Fruit fly (Drosophila melanogaster): Measurements from ENCODE around the gene Uvrag.

The Uvrag gene

dm6 chr2L:13268040-13268652 is 18.4 kb upstream of the Uvrag start:
- TF ChIP-seq Pif1A (GFP tag; optimal IDR thresholded peaks at IDR 0.05), result peak; percentile 7
- peak; percentile 33 for TF ChIP-seq Pif1B (GFP tag; optimal IDR thresholded peaks at IDR 0.05)
- TF ChIP-seq CG8301 (tag; optimal IDR thresholded peaks at IDR 0.05), result peak; percentile 52
- no peak for TF ChIP-seq Ets98B (GFP tag; IDR thresholded peaks at IDR 0.05)
- TF ChIP-seq CG34367 (tag; optimal IDR thresholded peaks at IDR 0.05), result peak; percentile 12
- TF ChIP-seq CG9948 (tag; optimal IDR thresholded peaks at IDR 0.05), result peak; percentile 65
- TF ChIP-seq CG32121 (GFP tag; IDR thresholded peaks at IDR 0.05), result no peak
- TF ChIP-seq gl (tag; optimal IDR thresholded peaks at IDR 0.05), result no peak
- TF ChIP-seq CG15710 (tag; optimal IDR thresholded peaks at IDR 0.05), result peak; percentile 46
- no peak for TF ChIP-seq Snoo (tag; optimal IDR thresholded peaks at IDR 0.05)
- peak; percentile 58 for TF ChIP-seq CG17806 (tag; optimal IDR thresholded peaks at IDR 0.05)
- peak; percentile 21; the same call in 1 of the 2 replicates for TF ChIP-seq CG12605 (GFP tag; IDR thresholded peaks at IDR 0.05)
- TF ChIP-seq CG14655 (GFP tag; optimal IDR thresholded peaks at IDR 0.05), result peak; percentile 71
- no peak for TF ChIP-seq fd96Ca (GFP tag; IDR thresholded peaks at IDR 0.05)
- TF ChIP-seq rn (GFP tag; IDR thresholded peaks at IDR 0.05), result no peak
- peak; percentile 42; the same call in 1 of the 3 replicates for TF ChIP-seq CG4496 (GFP tag; IDR thresholded peaks at IDR 0.05)
- no peak for TF ChIP-seq CG10348 (GFP tag; IDR thresholded peaks at IDR 0.05)
- TF ChIP-seq EcR (GFP tag; optimal IDR thresholded peaks at IDR 0.05), result peak; percentile 74
- peak; percentile 60 for TF ChIP-seq D1 (tag; optimal IDR thresholded peaks at IDR 0.05)
- no peak for TF ChIP-seq CG13204 (GFP tag; optimal IDR thresholded peaks at IDR 0.05)
- peak; percentile 76 for TF ChIP-seq CG8159 (tag; optimal IDR thresholded peaks at IDR 0.05)

- TF ChIP-seq CG10348 (GFP tag; IDR thresholded peaks at IDR 0.05), result no peak
- no peak for TF ChIP-seq Snoo (tag; optimal IDR thresholded peaks at IDR 0.05)
- TF ChIP-seq CG13204 (GFP tag; optimal IDR thresholded peaks at IDR 0.05), result peak; percentile 65
- TF ChIP-seq CG12605 (GFP tag; IDR thresholded peaks at IDR 0.05), result no peak
Measured at dm6 chr2L:13272541-13272940, 14.0 kb upstream of the Uvrag start.

- TF ChIP-seq CG12605 (GFP tag; IDR thresholded peaks at IDR 0.05) (peak; percentile 90; the same call in 1 of the 2 replicates), Snoo (tag; optimal IDR thresholded peaks at IDR 0.05) (no peak)
Measured at dm6 chr2L:13285791-13286190, 786 bp upstream of the Uvrag start.

- TF ChIP-seq CG32121 (GFP tag; IDR thresholded peaks at IDR 0.05) (no peak), CG17806 (tag; optimal IDR thresholded peaks at IDR 0.05) (no peak), CG34367 (tag; optimal IDR thresholded peaks at IDR 0.05) (no peak), CG9948 (tag; optimal IDR thresholded peaks at IDR 0.05) (no peak), EcR (GFP tag; optimal IDR thresholded peaks at IDR 0.05) (no peak), CG14655 (GFP tag; optimal IDR thresholded peaks at IDR 0.05) (no peak), CG15710 (tag; optimal IDR thresholded peaks at IDR 0.05) (no peak), CG10348 (GFP tag; IDR thresholded peaks at IDR 0.05) (no peak), D1 (tag; optimal IDR thresholded peaks at IDR 0.05) (no peak), Ets98B (GFP tag; IDR thresholded peaks at IDR 0.05) (no peak), fd96Ca (GFP tag; IDR thresholded peaks at IDR 0.05) (no peak), gl (tag; optimal IDR thresholded peaks at IDR 0.05) (no peak), rn (GFP tag; IDR thresholded peaks at IDR 0.05) (no peak), Pif1A (GFP tag; optimal IDR thresholded peaks at IDR 0.05) (no peak), CG4496 (GFP tag; IDR thresholded peaks at IDR 0.05) (no peak), Pif1B (GFP tag; optimal IDR thresholded peaks at IDR 0.05) (no peak)
Measured at dm6 chr2L:13289689-13290088, 3.1 kb downstream of the Uvrag start, which contains the start of gene CG31729. Gene CG31729, plus strand, starts transcription at chr2L:13289997.

- TF ChIP-seq EcR (GFP tag; optimal IDR thresholded peaks at IDR 0.05) (peak; percentile 37), Ets98B (GFP tag; IDR thresholded peaks at IDR 0.05) (peak; percentile 20), fd96Ca (GFP tag; IDR thresholded peaks at IDR 0.05) (no peak), CG17806 (tag; optimal IDR thresholded peaks at IDR 0.05) (no peak), CG8159 (tag; optimal IDR thresholded peaks at IDR 0.05) (no peak), CG13204 (GFP tag; optimal IDR thresholded peaks at IDR 0.05) (peak; percentile 73), Pif1B (GFP tag; optimal IDR thresholded peaks at IDR 0.05) (no peak), CG4496 (GFP tag; IDR thresholded peaks at IDR 0.05) (peak; percentile 55; the same call in 2 of the 3 replicates), CG10348 (GFP tag; IDR thresholded peaks at IDR 0.05) (no peak), Pif1A (GFP tag; optimal IDR thresholded peaks at IDR 0.05) (peak; percentile 32), CG34367 (tag; optimal IDR thresholded peaks at IDR 0.05) (peak; percentile 8), CG8301 (tag; optimal IDR thresholded peaks at IDR 0.05) (no peak), CG9948 (tag; optimal IDR thresholded peaks at IDR 0.05) (no peak), Snoo (tag; optimal IDR thresholded peaks at IDR 0.05) (peak; percentile 48), CG32121 (GFP tag; IDR thresholded peaks at IDR 0.05) (peak; percentile 43; the same call in 1 of the 2 replicates), D1 (tag; optimal IDR thresholded peaks at IDR 0.05) (no peak), CG12605 (GFP tag; IDR thresholded peaks at IDR 0.05) (no peak; the same call in 1 of the 2 replicates), rn (GFP tag; IDR thresholded peaks at IDR 0.05) (no peak), CG15710 (tag; optimal IDR thresholded peaks at IDR 0.05) (peak; percentile 61), CG14655 (GFP tag; optimal IDR thresholded peaks at IDR 0.05) (peak; percentile 33), gl (tag; optimal IDR thresholded peaks at IDR 0.05) (peak; percentile 56)
Measured at dm6 chr2L:13290276-13291065, 3.9 kb downstream of the Uvrag start.

dm6 chr2L:13291066-13291434 is 4.5 kb downstream of the Uvrag start:
- TF ChIP-seq CG4496 (GFP tag; IDR thresholded peaks at IDR 0.05), result no peak
- peak; percentile 46; the same call in 2 of the 3 replicates for TF ChIP-seq fd96Ca (GFP tag; IDR thresholded peaks at IDR 0.05)
- no peak for TF ChIP-seq EcR (GFP tag; optimal IDR thresholded peaks at IDR 0.05)
- TF ChIP-seq CG9948 (tag; optimal IDR thresholded peaks at IDR 0.05), result no peak
- peak; percentile 60 for TF ChIP-seq CG32121 (GFP tag; IDR thresholded peaks at IDR 0.05)
